Worm (Caenorhabditis elegans) whole organism, L4 larva: ENCODE data around the gene hsp-4.

Source experiments
- D1046.2 ChIP-seq: fragments of 200-800 bp; sonication (Bioruptor generic); IDR thresholded peaks from 2 replicates; pipeline ENCODE4 v1.3.6; 2022; ENCODE audit warnings: missing genetic modification characterization, missing compliant biosample characterization
- F49E8.2 ChIP-seq: sonication (generic microtip); optimal IDR thresholded peaks from 2 replicates; lab custom pipeline; 2016; ENCODE audit warnings: missing compliant biosample characterization, mild to moderate bottlenecking, missing genetic modification characterization, borderline replicate concordance
- T26A8.4 ChIP-seq: fragments of 200-800 bp; sonication (Bioruptor generic); IDR thresholded peaks from 2 replicates; pipeline ENCODE4 v1.3.6; 2022; ENCODE audit warnings: missing genetic modification characterization, missing compliant biosample characterization
- Y5F2A.4 ChIP-seq: fragments of 200-800 bp; sonication (Bioruptor generic); optimal IDR thresholded peaks from 2 replicates; lab custom pipeline; 2018; ENCODE audit warnings: mild to moderate bottlenecking, missing genetic modification characterization, missing compliant biosample characterization
- ZK337.2 ChIP-seq: fragments of 200-800 bp; sonication (Bioruptor generic); IDR thresholded peaks from 2 replicates; pipeline ENCODE4 v1.3.6; 2022; ENCODE audit warnings: missing genetic modification reagents, missing genetic modification characterization, missing compliant biosample characterization
- aha-1 ChIP-seq: fragments of 150-350 bp; peaks from one replicate; lab custom pipeline; 2014; ENCODE audit warnings: missing biosample characterization, missing genetic modification characterization
- ceh-32 ChIP-seq: sonication (generic microtip); optimal IDR thresholded peaks from 2 replicates; lab custom pipeline; 2016; ENCODE audit warnings: mild to moderate bottlenecking, missing genetic modification characterization, missing compliant biosample characterization; ENCODE audit not compliant: poor library complexity
- ceh-62 ChIP-seq: sonication (generic microtip); optimal IDR thresholded peaks from 2 replicates; lab custom pipeline; 2017; ENCODE audit warnings: missing biosample characterization, missing genetic modification characterization
- ceh-82 ChIP-seq: sonication (generic microtip); optimal IDR thresholded peaks from 2 replicates; lab custom pipeline; 2017; ENCODE audit warnings: missing biosample characterization, missing genetic modification characterization
- ctbp-1 ChIP-seq: fragments of 200-800 bp; sonication (Bioruptor generic); IDR thresholded peaks from 2 replicates; pipeline ENCODE4 v1.3.6; 2022; ENCODE audit warnings: missing genetic modification reagents, missing genetic modification characterization, missing compliant biosample characterization
- daf-16 ChIP-seq, 3 experiments: sonication (generic microtip); optimal IDR thresholded peaks; 2 replicates each; lab custom pipeline; 2016 to 2017; ENCODE audit warnings: missing genetic modification characterization in 3 of 3, missing genetic modification reagents in 3 of 3, mild to moderate bottlenecking in 2 of 3, missing compliant biosample characterization in 2 of 3, missing biosample characterization in 1 of 3, moderate library complexity in 1 of 3
- daf-19 ChIP-seq: fragments of 200-800 bp; sonication (Bioruptor generic); conservative IDR thresholded peaks from 2 replicates; pipeline ENCODE4 v1.3.6; 2022; ENCODE audit warnings: missing genetic modification characterization, missing compliant biosample characterization
- daf-8 ChIP-seq: fragments of 200-800 bp; sonication (Bioruptor generic); IDR thresholded peaks from 2 replicates; pipeline ENCODE4 v1.3.6; 2022; ENCODE audit warnings: missing genetic modification characterization, missing compliant biosample characterization
- dmd-6 ChIP-seq: fragments of 200-800 bp; sonication (Bioruptor generic); IDR thresholded peaks from 2 replicates; pipeline ENCODE4 v1.3.6; 2022; ENCODE audit warnings: missing genetic modification reagents, missing genetic modification characterization, missing compliant biosample characterization
- dpl-1 ChIP-seq: fragments of 150-350 bp; optimal IDR thresholded peaks from 2 replicates; lab custom pipeline; 2014; ENCODE audit warnings: missing biosample characterization, missing genetic modification reagents, missing genetic modification characterization
- duxl-1 ChIP-seq: sonication (generic microtip); optimal IDR thresholded peaks from 2 replicates; lab custom pipeline; 2016; ENCODE audit warnings: mild to moderate bottlenecking, missing genetic modification characterization, moderate library complexity, missing compliant biosample characterization; ENCODE audit not compliant: poor library complexity
- dve-1 ChIP-seq: sonication (generic microtip); optimal IDR thresholded peaks from 2 replicates; lab custom pipeline; 2017; ENCODE audit warnings: antibody characterized with exemption, mild to moderate bottlenecking, missing genetic modification characterization, missing compliant biosample characterization; ENCODE audit not compliant: insufficient read depth
- fkh-10 ChIP-seq: fragments of 150-350 bp; optimal IDR thresholded peaks from 2 replicates; lab custom pipeline; 2014; ENCODE audit warnings: missing biosample characterization, missing genetic modification reagents, missing genetic modification characterization
- fos-1 ChIP-seq: fragments of 150-350 bp; optimal IDR thresholded peaks from 2 replicates; lab custom pipeline; 2014; ENCODE audit warnings: missing biosample characterization, missing genetic modification characterization
- hlh-30 ChIP-seq: sonication (generic microtip); optimal IDR thresholded peaks from 2 replicates; lab custom pipeline; 2017; ENCODE audit warnings: antibody characterized with exemption, mild to moderate bottlenecking, missing genetic modification characterization, missing compliant biosample characterization; ENCODE audit not compliant: insufficient read depth
- hmg-1.1 ChIP-seq: fragments of 200-800 bp; sonication (Bioruptor generic); IDR thresholded peaks from 2 replicates; pipeline ENCODE4 v1.3.6; 2022; ENCODE audit warnings: missing genetic modification reagents, missing genetic modification characterization, missing compliant biosample characterization
- lim-7 ChIP-seq: fragments of 200-800 bp; sonication (Bioruptor generic); IDR thresholded peaks from 2 replicates; pipeline ENCODE4 v1.3.6; 2022; ENCODE audit warnings: missing genetic modification characterization, missing compliant biosample characterization
- lin-1 ChIP-seq: fragments of 200-800 bp; sonication (Bioruptor generic); IDR thresholded peaks from 2 replicates; pipeline ENCODE4 v1.3.6; 2022; ENCODE audit warnings: missing genetic modification reagents, missing genetic modification characterization, missing compliant biosample characterization
- lin-15B ChIP-seq: fragments of 150-350 bp; sonication (generic microtip); optimal IDR thresholded peaks from 3 replicates; lab custom pipeline; 2014; ENCODE audit warnings: missing biosample characterization, missing genetic modification characterization
- lin-38 ChIP-seq: fragments of 200-800 bp; sonication (Bioruptor generic); IDR thresholded peaks from 2 replicates; pipeline ENCODE4 v1.3.6; 2022; ENCODE audit warnings: missing genetic modification reagents, missing genetic modification characterization, missing compliant biosample characterization
- lir-3 ChIP-seq: sonication (generic microtip); optimal IDR thresholded peaks from 2 replicates; lab custom pipeline; 2016; ENCODE audit warnings: mild to moderate bottlenecking, missing genetic modification characterization, missing compliant biosample characterization
- lsy-2 ChIP-seq, 2 experiments: fragments of 150-350 bp in 1 of 2; sonication (generic microtip) in 1 of 2; optimal IDR thresholded peaks; 2 replicates each; lab custom pipeline; 2014 to 2017; ENCODE audit warnings: missing biosample characterization in 2 of 2, missing genetic modification characterization in 2 of 2
- madf-5 ChIP-seq, 2 experiments: fragments of 200-800 bp; sonication (Bioruptor generic); IDR thresholded peaks; 2 replicates each; pipeline ENCODE4 v1.3.6; 2022; ENCODE audit warnings: missing compliant biosample characterization in 2 of 2, missing genetic modification characterization in 2 of 2
- madf-9 ChIP-seq: fragments of 200-800 bp; sonication (Bioruptor generic); conservative IDR thresholded peaks from 2 replicates; pipeline ENCODE4 v1.3.6; 2022; ENCODE audit warnings: missing genetic modification reagents, missing genetic modification characterization, missing compliant biosample characterization
- mdl-1 ChIP-seq, 2 experiments: fragments of 150-350 bp in 1 of 2; sonication (generic microtip) in 1 of 2; optimal IDR thresholded peaks; 2 replicates each; lab custom pipeline; 2014 to 2017; ENCODE audit warnings: missing biosample characterization in 2 of 2, missing genetic modification characterization in 2 of 2
- mdt-29 ChIP-seq: fragments of 200-800 bp; sonication (Bioruptor generic); IDR thresholded peaks from 2 replicates; pipeline ENCODE4 v1.3.6; 2022; ENCODE audit warnings: missing genetic modification reagents, missing genetic modification characterization, missing compliant biosample characterization
- mep-1 ChIP-seq: fragments of 150-350 bp; sonication (generic microtip); optimal IDR thresholded peaks from 3 replicates; lab custom pipeline; 2014; ENCODE audit warnings: missing biosample characterization, missing genetic modification characterization
- nhr-10 ChIP-seq: fragments of 150-350 bp; optimal IDR thresholded peaks from 2 replicates; lab custom pipeline; 2014; ENCODE audit warnings: missing biosample characterization, missing genetic modification characterization
- nhr-111 ChIP-seq: fragments of 200-800 bp; sonication (Bioruptor generic); optimal IDR thresholded peaks from 2 replicates; lab custom pipeline; 2018; ENCODE audit warnings: mild to moderate bottlenecking, missing genetic modification characterization, missing compliant biosample characterization
- nhr-28 ChIP-seq: fragments of 150-350 bp; optimal IDR thresholded peaks from 2 replicates; lab custom pipeline; 2014; ENCODE audit warnings: missing biosample characterization, missing genetic modification characterization
- nhr-41 ChIP-seq: fragments of 200-800 bp; sonication (Bioruptor generic); IDR thresholded peaks from 2 replicates; pipeline ENCODE4 v1.3.6; 2022; ENCODE audit warnings: missing genetic modification reagents, missing genetic modification characterization, missing compliant biosample characterization
- nhr-42 ChIP-seq: fragments of 200-800 bp; sonication (Bioruptor generic); IDR thresholded peaks from 2 replicates; pipeline ENCODE4 v1.3.6; 2022; ENCODE audit warnings: missing genetic modification characterization, missing compliant biosample characterization
- nhr-76 ChIP-seq: fragments of 150-350 bp; optimal IDR thresholded peaks from 2 replicates; lab custom pipeline; 2014; ENCODE audit warnings: missing biosample characterization, missing genetic modification characterization
- pha-4 ChIP-seq, 2 experiments: fragments of 150-350 bp in 1 of 2; fragments of 200-800 bp in 1 of 2; sonication (Bioruptor generic) in 1 of 2; IDR thresholded peaks in 1 of 2; optimal IDR thresholded peaks in 1 of 2; 2 replicates each; pipeline versions ENCODE4 v1.3.6 to Lab custom; 2014 to 2022; ENCODE audit warnings: missing genetic modification characterization in 2 of 2, missing genetic modification reagents in 2 of 2, missing biosample characterization in 1 of 2, missing compliant biosample characterization in 1 of 2
- php-3 ChIP-seq: fragments of 200-800 bp; sonication (Bioruptor generic); IDR thresholded peaks from 2 replicates; pipeline ENCODE4 v1.3.6; 2022; ENCODE audit warnings: missing genetic modification reagents, missing genetic modification characterization, missing compliant biosample characterization
- rbr-2 ChIP-seq: sonication (generic microtip); optimal IDR thresholded peaks from 2 replicates; lab custom pipeline; 2016; ENCODE audit warnings: missing genotype, missing genetic modification characterization, missing compliant biosample characterization
- saeg-2 ChIP-seq: fragments of 200-800 bp; sonication (Bioruptor generic); IDR thresholded peaks from 2 replicates; pipeline ENCODE4 v1.3.6; 2022; ENCODE audit warnings: missing genetic modification reagents, missing genetic modification characterization, missing compliant biosample characterization
- sdz-12 ChIP-seq: fragments of 200-800 bp; sonication (Bioruptor generic); optimal IDR thresholded peaks from 2 replicates; lab custom pipeline; 2018; ENCODE audit warnings: mild to moderate bottlenecking, missing genetic modification characterization, missing compliant biosample characterization
- skn-1 ChIP-seq: fragments of 150-350 bp; optimal IDR thresholded peaks from 2 replicates; lab custom pipeline; 2014; ENCODE audit warnings: missing biosample characterization, missing genetic modification characterization
- tra-1 ChIP-seq: fragments of 200-800 bp; sonication (Bioruptor generic); IDR thresholded peaks from 2 replicates; pipeline ENCODE4 v1.3.6; 2022; ENCODE audit warnings: missing genetic modification reagents, missing genetic modification characterization, missing compliant biosample characterization
- unc-130 ChIP-seq: sonication (generic microtip); optimal IDR thresholded peaks from 2 replicates; lab custom pipeline; 2016; ENCODE audit warnings: missing genetic modification reagents, missing genetic modification characterization, missing compliant biosample characterization
- unc-39 ChIP-seq: sonication (generic microtip); optimal IDR thresholded peaks from 2 replicates; lab custom pipeline; 2017; ENCODE audit warnings: missing biosample characterization, missing genetic modification characterization
- unc-62 ChIP-seq, 3 experiments: fragments of 150-350 bp in 1 of 3; sonication (generic microtip); optimal IDR thresholded peaks in 2 of 3; peaks in 1 of 3; 1 replicate in 1 of 3; 2 replicates in 2 of 3; lab custom pipeline; 2014 to 2017; ENCODE audit warnings: missing biosample characterization in 3 of 3, missing genetic modification characterization in 3 of 3, missing genetic modification reagents in 3 of 3, missing genotype in 1 of 3
- zag-1 ChIP-seq: fragments of 150-350 bp; optimal IDR thresholded peaks from 2 replicates; lab custom pipeline; 2014; ENCODE audit warnings: missing biosample characterization, missing genetic modification characterization
- zfp-2 ChIP-seq: sonication (generic microtip); optimal IDR thresholded peaks from 2 replicates; lab custom pipeline; 2016; ENCODE audit warnings: mild to moderate bottlenecking, missing genetic modification characterization, missing compliant biosample characterization

Gene hsp-4

DNA sequence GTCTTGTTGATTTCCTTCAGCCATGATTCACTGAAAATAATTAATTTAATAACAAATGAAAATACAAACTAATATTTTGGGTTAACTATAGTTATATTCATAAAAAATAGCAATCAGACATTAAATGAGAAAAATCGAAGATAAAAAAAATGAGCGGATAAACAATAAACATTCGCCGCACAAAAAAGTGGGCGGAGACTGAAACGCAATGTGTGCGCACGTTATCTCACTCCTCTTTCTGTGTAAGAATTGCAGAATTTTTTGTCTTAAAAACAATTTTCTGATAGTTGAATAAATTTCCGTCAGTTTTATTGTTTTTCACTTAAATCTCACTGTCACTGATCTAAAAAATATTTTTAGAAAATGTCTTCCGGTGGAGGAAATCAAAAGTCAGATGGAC lies 21.7 kb upstream of the hsp-4 start, which contains the start of the genes mtch-1 and rpb-4:
mtch-1 (minus strand) TSS at position 24 of the 400 bp plus-strand sequence.
rpb-4 (plus strand) TSS at position 353 of the 400 bp plus-strand sequence.
- TF ChIP-seq saeg-2 (GFP tag; lab: Robert Waterston, UW) (no peak), unc-62 (GFP tag; optimal IDR thresholded peaks at IDR 0.05 in 1 of 2; lab: Kevin White, UChicago) (no peak), unc-62 (tag; optimal IDR thresholded peaks at IDR 0.05; lab: Kevin White, UChicago) (no peak), ceh-62 (no peak), daf-16 (GFP tag; optimal IDR thresholded peaks at IDR 0.05; lab: Kevin White, UChicago) (peak in 1 of 2 experiments; percentile 50), daf-16 (tag; optimal IDR thresholded peaks at IDR 0.05; lab: Kevin White, UChicago) (peak; percentile 93), nhr-76 (tag; lab: Kevin White, UChicago) (no peak), lir-3 (no peak), fkh-10 (GFP tag; lab: Kevin White, UChicago) (no peak), dve-1 (tag; lab: Kevin White, UChicago) (peak; percentile 50), hmg-1.1 (no peak), daf-8 (no peak), fos-1 (tag; lab: Kevin White, UChicago) (no peak), zfp-2 (tag; lab: Kevin White, UChicago) (no peak), nhr-28 (tag; lab: Kevin White, UChicago) (peak; percentile 11), mdl-1 (tag; optimal IDR thresholded peaks at IDR 0.05; lab: Kevin White, UChicago) (no peak), lin-1 (GFP tag; lab: Robert Waterston, UW) (no peak), tra-1 (GFP tag; lab: Robert Waterston, UW) (no peak), hlh-30 (tag; lab: Kevin White, UChicago) (peak; percentile 29), madf-5 (GFP tag; IDR thresholded peaks at IDR 0.05; lab: Robert Waterston, UW) (no peak), F49E8.2 (tag; lab: Kevin White, UChicago) (no peak), ceh-82 (tag; lab: Kevin White, UChicago) (no peak), php-3 (no peak), ZK337.2 (no peak), zag-1 (tag; lab: Kevin White, UChicago) (no peak), nhr-10 (tag; lab: Kevin White, UChicago) (no peak), ceh-32 (no peak), unc-130 (GFP tag; lab: Kevin White, UChicago) (peak; percentile 18), sdz-12 (no peak), Y5F2A.4 (GFP tag; lab: Kevin White, UChicago) (no peak), dpl-1 (GFP tag; lab: Kevin White, UChicago) (peak; percentile 34), madf-9 (GFP tag; lab: Robert Waterston, UW) (no peak), D1046.2 (GFP tag; lab: Robert Waterston, UW) (no peak), nhr-111 (GFP tag; lab: Kevin White, UChicago) (no peak), lsy-2 (tag; optimal IDR thresholded peaks at IDR 0.05; lab: Kevin White, UChicago) (peak in 1 of 2 experiments; percentile 62), nhr-42 (GFP tag; lab: Robert Waterston, UW) (no peak), rbr-2 (peak; percentile 13), T26A8.4 (no peak), ctbp-1 (GFP tag; lab: Robert Waterston, UW) (no peak), pha-4 (GFP tag; IDR thresholded peaks at IDR 0.05; lab: Robert Waterston, UW) (no peak), pha-4 (tag; optimal IDR thresholded peaks at IDR 0.05; lab: Kevin White, UChicago) (peak; percentile 50), aha-1 (peak; percentile 81), lin-15B (no peak), dmd-6 (no peak), lim-7 (GFP tag; lab: Robert Waterston, UW) (no peak), duxl-1 (tag; lab: Kevin White, UChicago) (no peak), skn-1 (tag; lab: Kevin White, UChicago) (no peak), unc-39 (tag; lab: Kevin White, UChicago) (no peak), mdt-29 (GFP tag; lab: Robert Waterston, UW) (no peak), daf-19 (GFP tag; lab: Robert Waterston, UW) (no peak; the same call in 1 of the 2 replicates), mep-1 (tag; lab: Kevin White, UChicago) (peak; percentile 66), nhr-41 (GFP tag; lab: Robert Waterston, UW) (no peak), lin-38 (GFP tag; lab: Robert Waterston, UW) (no peak)
